Fruit fly (Drosophila melanogaster): Measurements from ENCODE around the gene rha.

The rha gene

dm6 chr3R:25329079-25329478, 11.0 kb upstream of the rha start, which contains the start of gene CHKov1 (continued):
- TF ChIP-seq CG2199 (GFP tag; IDR thresholded peaks at IDR 0.05) (0 out of 3 replicates have a peak, but pooled peaks have one; percentile 10), Sry-δ (GFP tag; optimal IDR thresholded peaks at IDR 0.05) (no peak), CG1529 (GFP tag; optimal IDR thresholded peaks at IDR 0.05) (no peak), Bgb (GFP tag; IDR thresholded peaks at IDR 0.05; ENCODE audit: partially characterized antibody) (peak; percentile 30; the same call in 1 of the 2 replicates), CG8388 (GFP tag; optimal IDR thresholded peaks at IDR 0.05) (no peak), CG11504 (tag; optimal IDR thresholded peaks at IDR 0.05) (no peak), CG12659 (GFP tag; optimal IDR thresholded peaks at IDR 0.05) (no peak), CrebB (tag; optimal IDR thresholded peaks at IDR 0.05) (peak; percentile 26), CG14710 (tag; optimal IDR thresholded peaks at IDR 0.05) (no peak), Scr (GFP tag; IDR thresholded peaks at IDR 0.05; ENCODE audit: partially characterized antibody) (no peak), CG13123 (GFP tag; optimal IDR thresholded peaks at IDR 0.05) (no peak), CG10543 (GFP tag; optimal IDR thresholded peaks at IDR 0.05) (peak; percentile 11), Chrac-16 (GFP tag; optimal IDR thresholded peaks at IDR 0.05) (no peak), CG6272 (GFP tag; IDR thresholded peaks at IDR 0.05) (no peak), B-H1 (GFP tag; IDR thresholded peaks at IDR 0.05) (no peak; the same call in 2 of the 3 replicates), NC2α (GFP tag; optimal IDR thresholded peaks at IDR 0.05) (no peak), Drgx (GFP tag; IDR thresholded peaks at IDR 0.05) (peak; percentile 39; the same call in 1 of the 2 replicates), ci (GFP tag; IDR thresholded peaks at IDR 0.05) (peak; percentile 56; the same call in 2 of the 3 replicates), Aef1 (GFP tag; IDR thresholded peaks at IDR 0.05) (no peak), CG11247 (GFP tag; IDR thresholded peaks at IDR 0.05) (no peak; the same call in 1 of the 2 replicates), vnd (GFP tag; IDR thresholded peaks at IDR 0.05; ENCODE audit: partially characterized antibody) (no peak), Usf (GFP tag; optimal IDR thresholded peaks at IDR 0.05) (no peak), vvl (GFP tag; IDR thresholded peaks at IDR 0.05) (0 out of 2 replicates have a peak, but pooled peaks have one; percentile 21), al (GFP tag; IDR thresholded peaks at IDR 0.05) (no peak), CG14860 (GFP tag; IDR thresholded peaks at IDR 0.05; ENCODE audit: partially characterized antibody) (no peak)

dm6 chr3R:25331103-25331502, 8.9 kb upstream of the rha start, which contains the start of gene CHKov2:
CHKov2 (minus strand) TSS chr3R:25331203.
- no peak for TF ChIP-seq CG12391 (tag; optimal IDR thresholded peaks at IDR 0.05)
- TF ChIP-seq CG3163 (GFP tag; optimal IDR thresholded peaks at IDR 0.05) = peak; percentile 55
- TF ChIP-seq CG8388 (GFP tag; optimal IDR thresholded peaks at IDR 0.05) = no peak
- TF ChIP-seq Trl (optimal IDR thresholded peaks at IDR 0.05) = peak in 1 of 2 experiments; percentile 11
- no peak for TF ChIP-seq Trl (GFP tag; optimal IDR thresholded peaks at IDR 0.05)

DNA sequence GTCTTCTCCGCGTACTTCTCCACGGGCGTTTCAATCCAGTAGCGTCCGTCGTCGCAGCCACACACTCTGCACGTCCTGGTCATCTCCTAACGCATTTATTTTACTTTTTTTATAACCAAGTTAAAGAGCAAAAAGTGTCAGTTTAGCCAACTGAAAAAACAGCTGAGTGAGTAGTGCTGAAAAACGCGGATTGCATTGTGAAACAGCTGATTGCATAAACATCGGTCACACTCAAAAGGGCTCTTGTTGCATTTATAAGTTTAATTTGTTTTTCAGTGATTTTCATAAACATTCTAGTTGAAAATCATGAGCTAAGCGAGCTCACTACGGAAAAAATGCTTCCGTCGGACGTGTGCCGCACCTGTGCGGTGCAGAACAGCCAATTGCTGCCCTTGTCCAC, 5.0 kb upstream of the rha start, which contains the start of the genes CG10669 and CG11902:
Gene CG10669, minus strand, starts transcription at position 179 of the 400 bp plus-strand sequence.
Gene CG11902, plus strand, starts transcription at position 193 of the 400 bp plus-strand sequence.
- TF ChIP-seq YL-1 (GFP tag; optimal IDR thresholded peaks at IDR 0.05) (peak; percentile 8), fd3F (GFP tag; optimal IDR thresholded peaks at IDR 0.05) (no peak), MBD-R2 (GFP tag; IDR thresholded peaks at IDR 0.05) (peak; percentile 97), MESR4 (GFP tag; optimal IDR thresholded peaks at IDR 0.05) (peak; percentile 39), shn (GFP tag; optimal IDR thresholded peaks at IDR 0.05) (no peak), peb (GFP tag; IDR thresholded peaks at IDR 0.05) (no peak), stwl (tag; optimal IDR thresholded peaks at IDR 0.05) (peak; percentile 76), CG10267 (tag; optimal IDR thresholded peaks at IDR 0.05) (peak; percentile 91), CG6791 (GFP tag; IDR thresholded peaks at IDR 0.05; ENCODE audit: partially characterized antibody) (0 out of 3 replicates have a peak, but pooled peaks have one; percentile 23), CG9215 (GFP tag; IDR thresholded peaks at IDR 0.05) (no peak), ci (GFP tag; IDR thresholded peaks at IDR 0.05) (0 out of 3 replicates have a peak, but pooled peaks have one; percentile 9), Dp (GFP tag; optimal IDR thresholded peaks at IDR 0.05) (peak; percentile 3), gem (tag; optimal IDR thresholded peaks at IDR 0.05) (no peak), sna (GFP tag; IDR thresholded peaks at IDR 0.05; ENCODE audit: partially characterized antibody) (peak; percentile 41; the same call in 1 of the 2 replicates), crp (GFP tag; optimal IDR thresholded peaks at IDR 0.05) (peak; percentile 86 to 98), CG11456 (GFP tag; IDR thresholded peaks at IDR 0.05) (no peak), gfzf (GFP tag; optimal IDR thresholded peaks at IDR 0.05) (peak; percentile 47), schlank (tag; optimal IDR thresholded peaks at IDR 0.05) (no peak), Nf-YB (GFP tag; optimal IDR thresholded peaks at IDR 0.05) (no peak), scrt (GFP tag; optimal IDR thresholded peaks at IDR 0.05) (peak; percentile 23), Sin3A (optimal IDR thresholded peaks at IDR 0.05) (peak; percentile 3)
